Worm (Caenorhabditis elegans): ENCODE data around the gene col-139.

DNA sequence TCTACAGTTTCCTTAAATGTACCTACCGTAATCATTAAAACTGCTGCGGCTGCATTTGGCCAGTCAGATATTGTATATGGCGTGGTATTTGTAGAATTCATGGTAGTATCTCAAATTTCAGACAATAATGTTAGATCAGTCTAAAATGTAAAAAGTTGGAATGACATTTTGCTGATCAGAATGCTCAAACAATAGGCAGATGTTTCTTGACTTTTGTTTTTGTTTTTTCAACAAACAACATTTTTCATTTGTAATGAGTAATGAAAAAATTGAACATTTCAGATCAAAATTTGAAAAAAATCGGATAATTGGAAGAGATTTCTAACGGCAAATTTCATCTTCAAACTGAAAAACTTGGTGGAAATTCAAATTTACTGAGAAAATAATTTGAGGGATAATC lies 14.9 kb upstream of the col-139 start, which contains the start of gene srx-77:
- TF ChIP-seq atf-7 (tag; optimal IDR thresholded peaks at IDR 0.05) (no peak), dpl-1 (GFP tag; optimal IDR thresholded peaks at IDR 0.05) (no peak), snpc-4 (GFP tag; optimal IDR thresholded peaks at IDR 0.05) (no peak), snpc-4 (tag; optimal IDR thresholded peaks at IDR 0.05) (no peak), unc-62 (GFP tag; optimal IDR thresholded peaks at IDR 0.05) (no peak)
